Fruit fly (Drosophila melanogaster) whole organism, embryonic: ENCODE data around the gene Cyp310a1.
A peak's percentile ranks its signal among the peaks of the same experiment; 100 is the strongest.

ENCODE experiments used
- Ada2b ChIP-seq: fragments of 200-800 bp; sonication (Bioruptor generic); IDR thresholded peaks from 2 replicates; pipeline ENCODE4 v1.3.6; 2022; ENCODE audit warnings: missing biosample characterization, missing genetic modification characterization
- Adf1 ChIP-seq: fragments of 200-800 bp; sonication (Bioruptor generic); IDR thresholded peaks from 2 replicates; pipeline ENCODE4 v1.3.6; 2022; ENCODE audit warnings: missing biosample characterization, missing genetic modification characterization
- Awh ChIP-seq: fragments of 200-800 bp; sonication (Bioruptor generic); IDR thresholded peaks from 2 replicates; pipeline ENCODE4, ENCODE4 v1.3.6; 2022; ENCODE audit warnings: missing biosample characterization, missing genetic modification characterization
- CG10366 ChIP-seq: fragments of 200-800 bp; sonication (Bioruptor generic); IDR thresholded peaks from 2 replicates; pipeline ENCODE4 v1.3.6; 2022; ENCODE audit warnings: missing biosample characterization, missing genetic modification characterization
- CG11093 ChIP-seq: fragments of 200-800 bp; sonication (Bioruptor generic); IDR thresholded peaks from 3 replicates; pipeline ENCODE4 v1.3.6; 2022; ENCODE audit warnings: missing biosample characterization, missing genetic modification characterization
- CG13424 ChIP-seq: fragments of 200-800 bp; sonication (Bioruptor generic); optimal IDR thresholded peaks from 2 replicates; lab custom pipeline; 2019; ENCODE audit warnings: missing biosample characterization, mild to moderate bottlenecking, missing genetic modification characterization, moderate library complexity
- CG13894 ChIP-seq: fragments of 200-800 bp; sonication (Bioruptor generic); optimal IDR thresholded peaks from 3 replicates; lab custom pipeline; 2018; ENCODE audit warnings: missing biosample characterization, mild to moderate bottlenecking, missing genetic modification characterization, moderate library complexity
- CG15011 ChIP-seq: fragments of 200-800 bp; sonication (Bioruptor generic); optimal IDR thresholded peaks from 3 replicates; lab custom pipeline; 2018; ENCODE audit warnings: missing biosample characterization, mild to moderate bottlenecking, missing genetic modification characterization
- CG1647 ChIP-seq: fragments of 200-800 bp; sonication (Bioruptor generic); optimal IDR thresholded peaks from 3 replicates; lab custom pipeline; 2016; ENCODE audit warnings: missing biosample characterization, missing genetic modification characterization
- CG17359 ChIP-seq: fragments of 200-800 bp; sonication (Bioruptor generic); optimal IDR thresholded peaks from 3 replicates; lab custom pipeline; 2018; ENCODE audit warnings: missing biosample characterization, mild to moderate bottlenecking, missing genetic modification characterization, moderate library complexity
- CG17612 ChIP-seq: fragments of 200-800 bp; sonication (Bioruptor generic); IDR thresholded peaks from 2 replicates; pipeline ENCODE4 v1.3.6; 2022; ENCODE audit warnings: missing biosample characterization, missing genetic modification characterization
- CG17802 ChIP-seq: fragments of 200-800 bp; sonication (Bioruptor generic); optimal IDR thresholded peaks from 2 replicates; lab custom pipeline; 2018; ENCODE audit warnings: missing biosample characterization, mild to moderate bottlenecking, missing genetic modification characterization, moderate library complexity
- CG17829 ChIP-seq: fragments of 200-800 bp; optimal IDR thresholded peaks from 2 replicates; lab custom pipeline; 2019; ENCODE audit warnings: missing biosample characterization, mild to moderate bottlenecking, missing genetic modification characterization, moderate library complexity
- CG18619 ChIP-seq: fragments of 200-800 bp; sonication (Bioruptor generic); optimal IDR thresholded peaks from 3 replicates; lab custom pipeline; 2017; ENCODE audit warnings: missing biosample characterization, mild to moderate bottlenecking, missing genetic modification characterization
- CG30403 ChIP-seq: fragments of 200-800 bp; sonication (Bioruptor generic); optimal IDR thresholded peaks from 3 replicates; lab custom pipeline; 2016; ENCODE audit warnings: missing biosample characterization, missing genetic modification characterization
- CG32767 ChIP-seq: fragments of 200-800 bp; sonication (Bioruptor generic); IDR thresholded peaks from 2 replicates; pipeline ENCODE4 v1.3.6; 2022; ENCODE audit warnings: missing biosample characterization, missing genetic modification characterization
- CG34422 ChIP-seq: fragments of 200-800 bp; sonication (Bioruptor generic); IDR thresholded peaks from 3 replicates; pipeline ENCODE4 v1.3.6; 2022; ENCODE audit warnings: missing biosample characterization, missing genetic modification characterization
- CG6813 ChIP-seq: fragments of 200-800 bp; sonication (Bioruptor generic); optimal IDR thresholded peaks from 2 replicates; lab custom pipeline; 2017; ENCODE audit warnings: missing biosample characterization, missing genetic modification characterization, mild to moderate bottlenecking, moderate library complexity, missing genetic modification reagents
- CG8281 ChIP-seq: fragments of 200-800 bp; sonication (Bioruptor generic); optimal IDR thresholded peaks from 2 replicates; lab custom pipeline; 2018; ENCODE audit warnings: missing biosample characterization, mild to moderate bottlenecking, missing genetic modification characterization, moderate library complexity
- CG8944 ChIP-seq: fragments of 200-800 bp; sonication (Bioruptor generic); optimal IDR thresholded peaks from 3 replicates; lab custom pipeline; 2016; ENCODE audit warnings: missing biosample characterization, missing genetic modification characterization
- Chrac-16 ChIP-seq: fragments of 200-800 bp; sonication (Bioruptor generic); optimal IDR thresholded peaks from 3 replicates; lab custom pipeline; 2016; ENCODE audit warnings: missing biosample characterization, missing genetic modification characterization
- Deaf1 ChIP-seq: fragments of 200-800 bp; optimal IDR thresholded peaks from 3 replicates; lab custom pipeline; 2019; ENCODE audit warnings: missing biosample characterization, mild to moderate bottlenecking, missing genetic modification characterization, moderate library complexity
- E2f2 ChIP-seq: fragments of 200-800 bp; sonication (Bioruptor generic); IDR thresholded peaks from 2 replicates; pipeline ENCODE4 v1.3.6; 2022; ENCODE audit warnings: missing biosample characterization, missing genetic modification characterization
- Fer3 ChIP-seq: fragments of 200-800 bp; sonication (Bioruptor generic); optimal IDR thresholded peaks from 2 replicates; lab custom pipeline; 2018; ENCODE audit warnings: missing biosample characterization, mild to moderate bottlenecking, missing genetic modification characterization, moderate library complexity
- Gsc ChIP-seq: fragments of 200-800 bp; sonication (Bioruptor generic); IDR thresholded peaks from 2 replicates; pipeline ENCODE4 v1.3.6; 2022; ENCODE audit warnings: missing biosample characterization, missing genetic modification characterization
- Hmx ChIP-seq: fragments of 200-800 bp; sonication (Bioruptor generic); optimal IDR thresholded peaks from 2 replicates; lab custom pipeline; 2016; ENCODE audit warnings: missing biosample characterization, missing genetic modification characterization
- Mad ChIP-seq: fragments of 200-800 bp; sonication (Bioruptor generic); optimal IDR thresholded peaks from 2 replicates; lab custom pipeline; 2016; ENCODE audit warnings: missing biosample characterization, missing genetic modification characterization
- Mes4 ChIP-seq: fragments of 200-800 bp; sonication (Bioruptor generic); optimal IDR thresholded peaks from 2 replicates; lab custom pipeline; 2016; ENCODE audit warnings: missing biosample characterization, missing genetic modification characterization
- Myb ChIP-seq: fragments of 200-800 bp; sonication (Bioruptor generic); optimal IDR thresholded peaks from 2 replicates; lab custom pipeline; 2016; ENCODE audit warnings: missing biosample characterization, missing genetic modification characterization
- Nf-YB ChIP-seq: fragments of 200-800 bp; sonication (Bioruptor generic); optimal IDR thresholded peaks from 3 replicates; lab custom pipeline; 2019; ENCODE audit warnings: missing biosample characterization, mild to moderate bottlenecking, missing genetic modification characterization, moderate library complexity
- Oli ChIP-seq: fragments of 200-800 bp; sonication (Bioruptor generic); optimal IDR thresholded peaks from 2 replicates; lab custom pipeline; 2018; ENCODE audit warnings: missing biosample characterization, mild to moderate bottlenecking, missing genetic modification characterization, moderate library complexity
- PHDP ChIP-seq: fragments of 200-800 bp; sonication (Bioruptor generic); optimal IDR thresholded peaks from 3 replicates; lab custom pipeline; 2018; ENCODE audit warnings: missing biosample characterization, mild to moderate bottlenecking, missing genetic modification characterization, moderate library complexity
- Rfx ChIP-seq: fragments of 200-800 bp; sonication (Bioruptor generic); IDR thresholded peaks from 2 replicates; pipeline ENCODE4 v1.3.6; 2022; ENCODE audit warnings: missing biosample characterization, missing genetic modification characterization
- Six4 ChIP-seq: fragments of 200-800 bp; sonication (Bioruptor generic); optimal IDR thresholded peaks from 2 replicates; lab custom pipeline; 2016; ENCODE audit warnings: missing biosample characterization, missing genetic modification characterization
- ase ChIP-seq: fragments of 200-800 bp; sonication (Bioruptor generic); IDR thresholded peaks from 3 replicates; pipeline ENCODE4 v1.3.6; 2022; ENCODE audit warnings: missing biosample characterization, missing genetic modification characterization
- ash1 ChIP-seq: fragments of 200-800 bp; sonication (Bioruptor generic); optimal IDR thresholded peaks from 2 replicates; lab custom pipeline; 2018; ENCODE audit warnings: missing biosample characterization, mild to moderate bottlenecking, missing genetic modification characterization
- bigmax ChIP-seq: fragments of 200-800 bp; sonication (Bioruptor generic); optimal IDR thresholded peaks from 2 replicates; lab custom pipeline; 2018; ENCODE audit warnings: missing biosample characterization, mild to moderate bottlenecking, missing genetic modification characterization
- br ChIP-seq: fragments of >200 bp; optimal IDR thresholded peaks from 2 replicates; lab custom pipeline; 2017
- crc ChIP-seq: fragments of 200-800 bp; sonication (Bioruptor generic); optimal IDR thresholded peaks from 2 replicates; lab custom pipeline; 2016; ENCODE audit warnings: missing biosample characterization, missing genetic modification characterization
- croc ChIP-seq: fragments of 200-800 bp; sonication (Bioruptor generic); conservative IDR thresholded peaks from 3 replicates; pipeline ENCODE4 v1.3.6; 2022; ENCODE audit warnings: missing biosample characterization, missing genetic modification characterization
- danr ChIP-seq: fragments of 200-800 bp; sonication (Bioruptor generic); IDR thresholded peaks from 2 replicates; pipeline ENCODE4 v1.3.6; 2022; ENCODE audit warnings: missing biosample characterization, missing genetic modification characterization
- dimm ChIP-seq: fragments of 200-800 bp; sonication (Bioruptor generic); IDR thresholded peaks from 2 replicates; pipeline ENCODE4 v1.3.6; 2022; ENCODE audit warnings: missing biosample characterization, missing genetic modification characterization
- dysf ChIP-seq: fragments of 200-800 bp; sonication (Bioruptor generic); IDR thresholded peaks from 3 replicates; pipeline ENCODE4 v1.3.6; 2022; ENCODE audit warnings: missing biosample characterization, missing genetic modification characterization
- fd96Cb ChIP-seq: fragments of 200-800 bp; sonication (Bioruptor generic); optimal IDR thresholded peaks from 2 replicates; lab custom pipeline; 2018; ENCODE audit warnings: missing biosample characterization, mild to moderate bottlenecking, missing genetic modification characterization, moderate library complexity
- grau ChIP-seq: fragments of 200-800 bp; optimal IDR thresholded peaks from 3 replicates; lab custom pipeline; 2019; ENCODE audit warnings: missing biosample characterization, mild to moderate bottlenecking, missing genetic modification characterization, moderate library complexity
- hb ChIP-seq: fragments of 200-800 bp; sonication (Bioruptor generic); IDR thresholded peaks from 3 replicates; pipeline ENCODE4 v1.3.6; 2022; ENCODE audit warnings: missing biosample characterization, missing genetic modification characterization; ENCODE audit not compliant: partially characterized antibody
- onecut ChIP-seq: fragments of 200-800 bp; sonication (Bioruptor generic); IDR thresholded peaks from 2 replicates; pipeline ENCODE4 v1.3.6; 2022; ENCODE audit warnings: missing biosample characterization, missing genetic modification characterization
- sd ChIP-seq: fragments of 200-800 bp; sonication (Bioruptor generic); optimal IDR thresholded peaks from 3 replicates; lab custom pipeline; 2018; ENCODE audit warnings: missing biosample characterization, mild to moderate bottlenecking, missing genetic modification characterization, moderate library complexity
- sisA ChIP-seq: fragments of 200-800 bp; sonication (Bioruptor generic); IDR thresholded peaks from 2 replicates; pipeline ENCODE4 v1.3.6; 2022; ENCODE audit warnings: missing biosample characterization, missing genetic modification characterization
- unc-4 ChIP-seq: fragments of 200-800 bp; sonication (Bioruptor generic); IDR thresholded peaks from 2 replicates; pipeline ENCODE4 v1.3.6; 2022; ENCODE audit warnings: missing biosample characterization, missing genetic modification characterization; ENCODE audit not compliant: partially characterized antibody
- zen2 ChIP-seq: fragments of 200-800 bp; sonication (Bioruptor generic); IDR thresholded peaks from 3 replicates; pipeline ENCODE4 v1.3.6; 2022; ENCODE audit warnings: missing biosample characterization, missing genetic modification characterization; ENCODE audit not compliant: partially characterized antibody
- zfh2 ChIP-seq: fragments of 200-800 bp; sonication (Bioruptor generic); optimal IDR thresholded peaks from 2 replicates; lab custom pipeline; 2016; ENCODE audit warnings: missing biosample characterization, missing genetic modification characterization

The Cyp310a1 gene

DNA sequence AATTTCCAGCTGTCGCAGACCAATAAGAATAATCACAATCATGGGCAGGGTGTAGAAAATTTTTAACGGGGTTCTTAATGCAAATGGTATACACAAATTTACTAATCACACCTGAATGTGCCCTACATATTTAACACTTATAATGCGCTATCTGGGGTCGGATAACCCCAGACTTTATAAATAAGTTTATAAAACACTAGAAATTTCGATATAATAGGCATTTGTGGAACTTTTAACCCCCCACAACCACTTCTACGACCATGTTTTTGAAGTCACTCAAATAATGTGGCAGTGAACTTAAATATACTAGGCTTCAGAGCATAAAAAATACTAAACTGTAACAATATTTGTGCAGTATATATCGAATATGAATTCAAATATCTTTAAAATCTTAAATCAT, 47.8 kb downstream of the Cyp310a1 start, which contains the start of gene CG10413 (continued):
- peak; percentile 92 for TF ChIP-seq CG17612 (GFP tag; lab: Robert Waterston, UW)
- peak; percentile 99 for TF ChIP-seq Rfx
- no peak for TF ChIP-seq zen2
- TF ChIP-seq CG17802 (tag; lab: Kevin White, UChicago), result peak; percentile 86
- TF ChIP-seq Nf-YB, result peak; percentile 89
- TF ChIP-seq Mad (GFP tag; lab: Kevin White, UChicago), result peak; percentile 97
- peak; percentile 95 for TF ChIP-seq Six4 (GFP tag; lab: Kevin White, UChicago)
- TF ChIP-seq CG10366 (GFP tag; lab: Robert Waterston, UW), result peak; percentile 97
- peak; percentile 98 for TF ChIP-seq Fer3 (tag; lab: Kevin White, UChicago)
- peak; percentile 98 for TF ChIP-seq grau (tag; lab: Kevin White, UChicago)
- TF ChIP-seq croc, result peak; percentile 95
- TF ChIP-seq CG8281, result peak; percentile 93
- peak; percentile 96 for TF ChIP-seq fd96Cb
- TF ChIP-seq Ada2b (GFP tag; lab: Robert Waterston, UW), result peak; percentile 97
- peak; percentile 98 for TF ChIP-seq CG18619 (GFP tag; lab: Kevin White, UChicago)
- TF ChIP-seq CG17829 (tag; lab: Kevin White, UChicago), result peak; percentile 98
- TF ChIP-seq onecut (GFP tag; lab: Robert Waterston, UW), result peak; percentile 93
- TF ChIP-seq sd, result peak; percentile 94
- peak; percentile 89 for TF ChIP-seq ash1 (GFP tag; lab: Kevin White, UChicago)
- TF ChIP-seq Mes4, result peak; percentile 95
- TF ChIP-seq CG11093 (GFP tag; lab: Robert Waterston, UW), result peak; percentile 97
- peak; percentile 85 for TF ChIP-seq Deaf1
- peak; percentile 97 for TF ChIP-seq crc (GFP tag; lab: Kevin White, UChicago)
- TF ChIP-seq CG8944 (GFP tag; lab: Kevin White, UChicago), result peak; percentile 98
- TF ChIP-seq E2f2 (GFP tag; lab: Robert Waterston, UW), result peak; percentile 86
- TF ChIP-seq danr (GFP tag; lab: Robert Waterston, UW), result peak; percentile 96
- peak; percentile 99 for TF ChIP-seq zfh2 (GFP tag; lab: Kevin White, UChicago)
- TF ChIP-seq sisA (GFP tag; lab: Robert Waterston, UW), result peak; percentile 98
- peak; percentile 98 for TF ChIP-seq CG17359 (tag; lab: Kevin White, UChicago)
- TF ChIP-seq dysf (GFP tag; lab: Robert Waterston, UW), result peak; percentile 99
- peak; percentile 73 for TF ChIP-seq bigmax (GFP tag; lab: Kevin White, UChicago)
- peak; percentile 98 for TF ChIP-seq CG13894 (tag; lab: Kevin White, UChicago)
- peak; percentile 99 for TF ChIP-seq PHDP (tag; lab: Kevin White, UChicago)
- TF ChIP-seq Oli (tag; lab: Kevin White, UChicago), result peak; percentile 98
- peak; percentile 85 for TF ChIP-seq Adf1
- TF ChIP-seq CG15011 (GFP tag; lab: Kevin White, UChicago), result peak; percentile 95
- TF ChIP-seq Myb (GFP tag; lab: Kevin White, UChicago), result peak; percentile 89
- TF ChIP-seq Chrac-16 (GFP tag; lab: Kevin White, UChicago), result peak; percentile 99
- peak; percentile 51; the same call in 1 of the 2 replicates for TF ChIP-seq unc-4 (GFP tag; lab: Robert Waterston, UW)
- no peak for TF ChIP-seq br (lab: Kevin White, UChicago)
- peak; percentile 97 for TF ChIP-seq CG32767 (GFP tag; lab: Robert Waterston, UW)
- no peak; the same call in 1 of the 2 replicates for TF ChIP-seq Gsc (GFP tag; lab: Robert Waterston, UW)
- peak; percentile 92 for TF ChIP-seq dimm (GFP tag; lab: Robert Waterston, UW)
- TF ChIP-seq CG6813, result peak; percentile 97
- peak; percentile 99 for TF ChIP-seq CG13424 (tag; lab: Kevin White, UChicago)
- TF ChIP-seq CG34422 (GFP tag; lab: Robert Waterston, UW), result peak; percentile 98; the same call in 2 of the 3 replicates
- peak; percentile 92 for TF ChIP-seq ase (GFP tag; lab: Robert Waterston, UW)
- TF ChIP-seq hb, result no peak
- peak; percentile 95 for TF ChIP-seq Awh
- TF ChIP-seq Hmx, result peak; percentile 95
- TF ChIP-seq CG30403, result peak; percentile 99
- peak; percentile 97 for TF ChIP-seq CG1647
